Fruit fly (Drosophila melanogaster) whole organism, embryonic: ENCODE results near the gene bnl.

Experiments used
- BEAF-32 ChIP-seq: fragments of 200-800 bp; sonication (Bioruptor generic); optimal IDR thresholded peaks from 3 replicates; lab custom pipeline; 2017; ENCODE audit warnings: missing biosample characterization, missing genetic modification characterization, mild to moderate bottlenecking, moderate library complexity, missing genetic modification reagents
- CG10431 ChIP-seq: fragments of 200-800 bp; sonication (Bioruptor generic); optimal IDR thresholded peaks from 3 replicates; lab custom pipeline; 2018; ENCODE audit warnings: missing biosample characterization, mild to moderate bottlenecking, missing genetic modification characterization
- CG11696 ChIP-seq: fragments of 200-800 bp; sonication (Bioruptor generic); IDR thresholded peaks from 2 replicates; pipeline ENCODE4 v1.3.6; 2022; ENCODE audit warnings: missing biosample characterization, missing genetic modification characterization
- CG12236 ChIP-seq: fragments of 200-800 bp; sonication (Bioruptor generic); optimal IDR thresholded peaks from 2 replicates; lab custom pipeline; 2016; ENCODE audit warnings: missing biosample characterization, missing genetic modification characterization
- CG12744 ChIP-seq: fragments of 200-800 bp; sonication (Bioruptor generic); optimal IDR thresholded peaks from 2 replicates; lab custom pipeline; 2016; ENCODE audit warnings: missing biosample characterization, missing genetic modification characterization
- CG15269 ChIP-seq: fragments of 200-800 bp; sonication (Bioruptor generic); optimal IDR thresholded peaks from 2 replicates; lab custom pipeline; 2018; ENCODE audit warnings: missing biosample characterization, mild to moderate bottlenecking, missing genetic modification characterization, moderate library complexity
- CG18011 ChIP-seq: fragments of 200-800 bp; sonication (Bioruptor generic); optimal IDR thresholded peaks from 2 replicates; lab custom pipeline; 2017; ENCODE audit warnings: missing biosample characterization, missing genetic modification characterization, mild to moderate bottlenecking, moderate library complexity, missing genotype
- CG34376 ChIP-seq: fragments of 200-800 bp; sonication (Bioruptor generic); optimal IDR thresholded peaks from 2 replicates; lab custom pipeline; 2018; ENCODE audit warnings: missing biosample characterization, mild to moderate bottlenecking, missing genetic modification characterization
- CG4854 ChIP-seq: fragments of 200-800 bp; sonication (Bioruptor generic); optimal IDR thresholded peaks from 2 replicates; lab custom pipeline; 2016; ENCODE audit warnings: missing biosample characterization, missing genetic modification characterization, inconsistent platforms
- CG5245 ChIP-seq: fragments of 200-800 bp; sonication (Bioruptor generic); optimal IDR thresholded peaks from 3 replicates; lab custom pipeline; 2016; ENCODE audit warnings: missing biosample characterization, missing genetic modification characterization
- CG9727 ChIP-seq: fragments of 200-800 bp; sonication (Bioruptor generic); optimal IDR thresholded peaks from 3 replicates; lab custom pipeline; 2017; ENCODE audit warnings: missing biosample characterization, mild to moderate bottlenecking, missing genetic modification characterization
- CG9876 ChIP-seq: fragments of 200-800 bp; sonication (Bioruptor generic); optimal IDR thresholded peaks from 2 replicates; lab custom pipeline; 2016; ENCODE audit warnings: missing biosample characterization, missing genetic modification characterization
- CHES-1-like ChIP-seq: fragments of 200-800 bp; sonication (Bioruptor generic); optimal IDR thresholded peaks from 2 replicates; lab custom pipeline; 2016; ENCODE audit warnings: missing biosample characterization, missing genetic modification characterization
- Chrac-16 ChIP-seq: fragments of 200-800 bp; sonication (Bioruptor generic); optimal IDR thresholded peaks from 3 replicates; lab custom pipeline; 2016; ENCODE audit warnings: missing biosample characterization, missing genetic modification characterization
- CoRest ChIP-seq: fragments of 200-800 bp; sonication (Bioruptor generic); optimal IDR thresholded peaks from 3 replicates; lab custom pipeline; 2018; ENCODE audit warnings: missing biosample characterization, mild to moderate bottlenecking, missing genetic modification characterization, moderate library complexity
- GATAe ChIP-seq: fragments of 200-800 bp; sonication (Bioruptor generic); conservative IDR thresholded peaks from 2 replicates; pipeline ENCODE4 v1.3.6; 2022; ENCODE audit warnings: missing biosample characterization, missing genetic modification characterization
- Hr78 ChIP-seq, 2 experiments: fragments of 200-800 bp in 1 of 2; fragments of >200 bp in 1 of 2; sonication (Bioruptor generic) in 1 of 2; optimal IDR thresholded peaks; 2 replicates each; lab custom pipeline; 2017 to 2019; ENCODE audit warnings: missing biosample characterization in 2 of 2, missing genetic modification characterization in 2 of 2, mild to moderate bottlenecking in 1 of 2, moderate library complexity in 1 of 2
- Mrtf ChIP-seq: fragments of 200-800 bp; sonication (Bioruptor generic); IDR thresholded peaks from 3 replicates; pipeline ENCODE4 v1.3.6; 2022; ENCODE audit warnings: missing biosample characterization, missing genetic modification characterization
- NC2α ChIP-seq: fragments of 200-800 bp; sonication (Bioruptor generic); optimal IDR thresholded peaks from 2 replicates; lab custom pipeline; 2016; ENCODE audit warnings: missing biosample characterization, missing genetic modification characterization
- Neu2 ChIP-seq: fragments of 200-800 bp; sonication (Bioruptor generic); optimal IDR thresholded peaks from 3 replicates; lab custom pipeline; 2016; ENCODE audit warnings: missing biosample characterization, missing genetic modification characterization, borderline replicate concordance
- Spps ChIP-seq: fragments of 200-800 bp; sonication (Bioruptor generic); optimal IDR thresholded peaks from 2 replicates; lab custom pipeline; 2018; ENCODE audit warnings: missing biosample characterization, mild to moderate bottlenecking, missing genetic modification characterization
- Xrp1 ChIP-seq: fragments of 200-800 bp; sonication (Bioruptor generic); IDR thresholded peaks from 2 replicates; pipeline ENCODE4 v1.3.6; 2022; ENCODE audit warnings: missing biosample characterization, missing genetic modification characterization
- YL-1 ChIP-seq: fragments of 200-800 bp; sonication (Bioruptor generic); optimal IDR thresholded peaks from 3 replicates; lab custom pipeline; 2017; ENCODE audit warnings: missing biosample characterization, mild to moderate bottlenecking, missing genetic modification characterization
- abd-A ChIP-seq: fragments of 200-800 bp; sonication (Bioruptor generic); optimal IDR thresholded peaks from 3 replicates; lab custom pipeline; 2019; ENCODE audit warnings: missing biosample characterization, mild to moderate bottlenecking, missing genetic modification characterization, moderate library complexity
- al ChIP-seq: fragments of 200-800 bp; sonication (Bioruptor generic); IDR thresholded peaks from 2 replicates; pipeline ENCODE4 v1.3.6; 2022; ENCODE audit warnings: missing biosample characterization, missing genetic modification characterization
- az2 ChIP-seq: fragments of 200-800 bp; sonication (Bioruptor generic); optimal IDR thresholded peaks from 3 replicates; lab custom pipeline; 2016; ENCODE audit warnings: missing biosample characterization, missing genetic modification characterization
- bigmax ChIP-seq: fragments of 200-800 bp; sonication (Bioruptor generic); optimal IDR thresholded peaks from 2 replicates; lab custom pipeline; 2018; ENCODE audit warnings: missing biosample characterization, mild to moderate bottlenecking, missing genetic modification characterization
- crp ChIP-seq, 2 experiments: fragments of 200-800 bp; sonication (Bioruptor generic); optimal IDR thresholded peaks; 2 replicates in 1 of 2; 3 replicates in 1 of 2; lab custom pipeline; 2017; ENCODE audit warnings: missing biosample characterization in 2 of 2, missing genetic modification characterization in 2 of 2, mild to moderate bottlenecking in 1 of 2, moderate library complexity in 1 of 2
- dan ChIP-seq: fragments of 200-800 bp; sonication (Bioruptor generic); IDR thresholded peaks from 2 replicates; pipeline ENCODE4 v1.3.6; 2022; ENCODE audit warnings: missing biosample characterization, missing genetic modification characterization
- en ChIP-seq: fragments of 200-800 bp; sonication (Bioruptor generic); optimal IDR thresholded peaks from 2 replicates; lab custom pipeline; 2016; ENCODE audit warnings: missing biosample characterization, missing genetic modification characterization
- eve ChIP-seq, 2 experiments: fragments of >200 bp; optimal IDR thresholded peaks; 2 replicates each; lab custom pipeline; 2017; ENCODE audit warnings: missing biosample characterization in 2 of 2, missing genetic modification characterization in 2 of 2
- exex ChIP-seq: fragments of 200-800 bp; sonication (Bioruptor generic); optimal IDR thresholded peaks from 4 replicates; lab custom pipeline; 2018; ENCODE audit warnings: missing biosample characterization, mild to moderate bottlenecking, missing genetic modification characterization, moderate library complexity
- grn ChIP-seq: fragments of 200-800 bp; sonication (Bioruptor generic); optimal IDR thresholded peaks from 3 replicates; lab custom pipeline; 2017; ENCODE audit warnings: missing biosample characterization, missing genetic modification characterization
- her ChIP-seq: fragments of 200-800 bp; sonication (Bioruptor generic); optimal IDR thresholded peaks from 2 replicates; lab custom pipeline; 2016; ENCODE audit warnings: missing biosample characterization, missing genetic modification characterization
- hth ChIP-seq: fragments of >200 bp; optimal IDR thresholded peaks from 2 replicates; lab custom pipeline; 2017; ENCODE audit warnings: inconsistent platforms
- klu ChIP-seq: fragments of 200-800 bp; sonication (Bioruptor generic); IDR thresholded peaks from 2 replicates; pipeline ENCODE4 v1.3.6; 2022; ENCODE audit warnings: missing biosample characterization, missing genetic modification characterization
- nerfin-2 ChIP-seq: fragments of 200-800 bp; sonication (Bioruptor generic); IDR thresholded peaks from 2 replicates; pipeline ENCODE4 v1.3.6; 2022; ENCODE audit warnings: missing biosample characterization, missing genetic modification characterization; ENCODE audit not compliant: partially characterized antibody
- p53 ChIP-seq: fragments of 200-800 bp; sonication (Bioruptor generic); optimal IDR thresholded peaks from 2 replicates; lab custom pipeline; 2016; ENCODE audit warnings: missing biosample characterization, missing genetic modification characterization
- pita ChIP-seq: fragments of 200-800 bp; sonication (Bioruptor generic); optimal IDR thresholded peaks from 2 replicates; lab custom pipeline; 2017; ENCODE audit warnings: missing biosample characterization, mild to moderate bottlenecking, missing genetic modification characterization
- repo ChIP-seq: fragments of 200-800 bp; sonication (Bioruptor generic); optimal IDR thresholded peaks from 2 replicates; lab custom pipeline; 2016; ENCODE audit warnings: missing biosample characterization, missing genetic modification characterization
- sd ChIP-seq: fragments of 200-800 bp; sonication (Bioruptor generic); optimal IDR thresholded peaks from 3 replicates; lab custom pipeline; 2018; ENCODE audit warnings: missing biosample characterization, mild to moderate bottlenecking, missing genetic modification characterization, moderate library complexity
- sens-2 ChIP-seq: fragments of 200-800 bp; sonication (Bioruptor generic); IDR thresholded peaks from 2 replicates; pipeline ENCODE4 v1.3.6; 2022; ENCODE audit warnings: missing biosample characterization, missing genetic modification characterization
- sug ChIP-seq: fragments of 200-800 bp; optimal IDR thresholded peaks from 2 replicates; lab custom pipeline; 2019; ENCODE audit warnings: missing biosample characterization, mild to moderate bottlenecking, missing genetic modification characterization, moderate library complexity
- tll ChIP-seq, 2 experiments: fragments of 200-800 bp in 1 of 2; fragments of >200 bp in 1 of 2; sonication (Bioruptor generic) in 1 of 2; optimal IDR thresholded peaks; 2 replicates each; lab custom pipeline; 2017 to 2019; ENCODE audit warnings: missing biosample characterization in 2 of 2, missing genetic modification characterization in 2 of 2, mild to moderate bottlenecking in 1 of 2, moderate library complexity in 1 of 2
- twi ChIP-seq: fragments of 200-800 bp; optimal IDR thresholded peaks from 2 replicates; lab custom pipeline; 2019; ENCODE audit warnings: missing biosample characterization, mild to moderate bottlenecking, missing genetic modification characterization, moderate library complexity
- wor ChIP-seq: fragments of 200-800 bp; sonication (Bioruptor generic); IDR thresholded peaks from 2 replicates; pipeline ENCODE4 v1.3.6; 2022; ENCODE audit warnings: missing biosample characterization, missing genetic modification characterization

The bnl gene

dm6 chr3R:19789942-19790774 is 46.5 kb downstream of the bnl start (continued):
- TF ChIP-seq CG9727 (GFP tag; lab: Kevin White, UChicago) (no peak), al (GFP tag; lab: Robert Waterston, UW) (no peak), crp (GFP tag; optimal IDR thresholded peaks at IDR 0.05; lab: Kevin White, UChicago) (no peak), twi (tag; lab: Kevin White, UChicago) (peak; percentile 95), bigmax (GFP tag; lab: Kevin White, UChicago) (no peak), nerfin-2 (GFP tag; lab: Robert Waterston, UW) (peak; percentile 85), Spps (tag; lab: Kevin White, UChicago) (no peak), CoRest (no peak), pita (GFP tag; lab: Kevin White, UChicago) (no peak), az2 (no peak), hth (lab: Kevin White, UChicago) (no peak), CG18011 (GFP tag; lab: Kevin White, UChicago) (no peak), Xrp1 (no peak)

- no peak for TF ChIP-seq dan (GFP tag; lab: Robert Waterston, UW)
- no peak for TF ChIP-seq wor (GFP tag; lab: Robert Waterston, UW)
- no peak for TF ChIP-seq Chrac-16 (GFP tag; lab: Kevin White, UChicago)
- TF ChIP-seq CG10431 (GFP tag; lab: Kevin White, UChicago), result no peak
- TF ChIP-seq GATAe (GFP tag; lab: Robert Waterston, UW), result no peak
- TF ChIP-seq Neu2 (GFP tag; lab: Kevin White, UChicago), result no peak
- no peak for TF ChIP-seq repo (GFP tag; lab: Kevin White, UChicago)
- no peak for TF ChIP-seq klu (GFP tag; lab: Robert Waterston, UW)
- TF ChIP-seq, all 482 proteins: peak for 0
Observed at dm6 chr3R:19788770-19789169, 47.8 kb downstream of the bnl start.

dm6 chr3R:19785451-19785850 is 51.2 kb downstream of the bnl start:
- TF ChIP-seq Chrac-16 (GFP tag; lab: Kevin White, UChicago) (no peak), Mrtf (GFP tag; lab: Robert Waterston, UW) (no peak), abd-A (tag; lab: Kevin White, UChicago) (no peak), NC2α (GFP tag; lab: Kevin White, UChicago) (no peak), CG34376 (GFP tag; lab: Kevin White, UChicago) (peak; percentile 73), CG11696 (GFP tag; lab: Robert Waterston, UW) (no peak), CG15269 (tag; lab: Kevin White, UChicago) (no peak), p53 (GFP tag; lab: Kevin White, UChicago) (no peak), grn (peak; percentile 78), en (GFP tag; lab: Kevin White, UChicago) (no peak), exex (tag; lab: Kevin White, UChicago) (peak; percentile 87), BEAF-32 (GFP tag; lab: Kevin White, UChicago) (peak; percentile 4), sug (tag; lab: Kevin White, UChicago) (peak; percentile 67), CG5245 (GFP tag; lab: Kevin White, UChicago) (no peak), GATAe (GFP tag; lab: Robert Waterston, UW) (0 out of 2 replicates have a peak, but pooled peaks have one; percentile 15), CHES-1-like (no peak), sd (peak; percentile 78), CG12744 (GFP tag; lab: Kevin White, UChicago) (no peak), sens-2 (GFP tag; lab: Robert Waterston, UW) (no peak), YL-1 (GFP tag; lab: Kevin White, UChicago) (no peak), CG12236 (GFP tag; lab: Kevin White, UChicago) (no peak), tll (GFP tag; optimal IDR thresholded peaks at IDR 0.05; lab: Kevin White, UChicago) (no peak), her (GFP tag; lab: Kevin White, UChicago) (no peak), CG4854 (no peak), Hr78 (GFP tag; optimal IDR thresholded peaks at IDR 0.05; lab: Kevin White, UChicago) (peak in 1 of 2 experiments; percentile 95), CG9876 (GFP tag; lab: Kevin White, UChicago) (no peak), eve (GFP tag; optimal IDR thresholded peaks at IDR 0.05; lab: Kevin White, UChicago) (no peak)
